Fruit fly (Drosophila melanogaster): ENCODE measurements around the gene FarO.

FarO gene

DNA sequence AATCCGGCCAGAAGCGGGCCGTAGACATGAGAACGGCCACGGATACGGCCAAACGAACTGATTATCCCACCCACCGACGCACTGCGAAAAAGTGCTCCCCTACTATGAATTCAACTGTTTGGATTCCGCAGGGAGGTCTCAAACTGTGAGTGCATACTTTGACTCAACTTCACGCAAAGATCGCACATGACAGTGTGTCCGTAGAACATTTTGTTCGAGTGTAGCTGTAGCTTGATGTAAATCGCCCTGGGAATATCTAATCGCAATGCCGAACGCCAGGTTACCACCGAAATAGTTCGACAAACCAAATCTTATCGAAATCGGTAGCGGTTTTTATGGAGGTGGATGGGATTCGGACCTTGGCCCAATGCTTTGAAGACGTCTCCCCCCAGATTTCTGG lies 42.6 kb downstream of the FarO start (continued):
- TF ChIP-seq CG12219 (GFP tag; optimal IDR thresholded peaks at IDR 0.05) (no peak), CG17829 (tag; optimal IDR thresholded peaks at IDR 0.05) (no peak), lab (GFP tag; optimal IDR thresholded peaks at IDR 0.05) (peak; percentile 60), Hr39 (optimal IDR thresholded peaks at IDR 0.05) (no peak), phol (tag; optimal IDR thresholded peaks at IDR 0.05) (no peak), CG3281 (GFP tag; optimal IDR thresholded peaks at IDR 0.05) (peak; percentile 16), CrebB (tag; optimal IDR thresholded peaks at IDR 0.05) (no peak), CG8281 (tag; optimal IDR thresholded peaks at IDR 0.05) (no peak), chif (GFP tag; optimal IDR thresholded peaks at IDR 0.05) (no peak), zen2 (GFP tag; IDR thresholded peaks at IDR 0.05; ENCODE audit: partially characterized antibody) (no peak), CG6254 (GFP tag; optimal IDR thresholded peaks at IDR 0.05) (no peak), Hey (tag; optimal IDR thresholded peaks at IDR 0.05) (peak; percentile 82), CG6813 (GFP tag; optimal IDR thresholded peaks at IDR 0.05) (peak; percentile 9), sug (tag; optimal IDR thresholded peaks at IDR 0.05) (peak; percentile 82), aop (GFP tag; IDR thresholded peaks at IDR 0.05) (no peak), CG16813 (GFP tag; IDR thresholded peaks at IDR 0.05; ENCODE audit: partially characterized antibody) (no peak), row (GFP tag; IDR thresholded peaks at IDR 0.05) (peak; percentile 78), Hmr (GFP tag; optimal IDR thresholded peaks at IDR 0.05) (peak; percentile 44), Lpt (GFP tag; optimal IDR thresholded peaks at IDR 0.05) (no peak), CG18011 (GFP tag; optimal IDR thresholded peaks at IDR 0.05) (no peak), CG34376 (GFP tag; optimal IDR thresholded peaks at IDR 0.05) (peak; percentile 63), Fer1 (GFP tag; optimal IDR thresholded peaks at IDR 0.05) (peak; percentile 52), lmd (GFP tag; IDR thresholded peaks at IDR 0.05) (peak; percentile 27; the same call in 1 of the 2 replicates), nmo (GFP tag; optimal IDR thresholded peaks at IDR 0.05) (no peak), wor (GFP tag; IDR thresholded peaks at IDR 0.05) (no peak), zf30C (GFP tag; optimal IDR thresholded peaks at IDR 0.05) (peak; percentile 71), pan (optimal IDR thresholded peaks at IDR 0.05) (no peak), pan (GFP tag; optimal IDR thresholded peaks at IDR 0.05 in 1 of 2, IDR thresholded peaks at IDR 0.05 in 1 of 2) (peak in 1 of 2 experiments; percentile 31), inv (GFP tag; IDR thresholded peaks at IDR 0.05; ENCODE audit: partially characterized antibody) (no peak), CG7786 (GFP tag; optimal IDR thresholded peaks at IDR 0.05) (no peak), CG5245 (GFP tag; optimal IDR thresholded peaks at IDR 0.05) (no peak), CG8924 (tag; optimal IDR thresholded peaks at IDR 0.05) (no peak)

DNA sequence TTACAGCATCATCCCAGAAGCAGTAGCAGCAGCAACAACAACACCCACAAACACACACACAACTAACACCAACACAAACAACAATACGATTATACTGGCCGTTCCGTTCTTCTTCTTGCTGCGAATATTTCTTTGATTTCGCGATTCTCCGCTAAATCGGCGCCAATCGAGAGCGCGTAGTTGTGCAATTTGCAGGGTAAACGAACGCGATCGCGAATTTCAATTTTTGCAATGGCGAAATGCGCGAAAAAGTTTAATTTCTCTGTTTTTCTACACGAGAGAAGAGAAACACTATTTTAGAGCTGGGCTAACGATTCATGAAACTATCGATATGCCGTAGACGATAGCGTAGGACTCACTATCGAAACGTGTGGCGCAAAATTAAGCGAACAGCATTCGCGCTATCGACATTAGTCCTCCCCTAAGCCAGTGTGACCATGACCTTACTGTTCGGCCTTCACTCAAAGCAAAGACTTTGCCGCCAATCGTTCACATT lies 45.0 kb downstream of the FarO start, which contains the start of gene wapl:
Gene wapl (minus strand): TSS at position 316 of the 496 bp plus-strand sequence.
- TF ChIP-seq ftz-f1 (GFP tag; optimal IDR thresholded peaks at IDR 0.05) (peak; percentile 98), NC2β (GFP tag; optimal IDR thresholded peaks at IDR 0.05) (peak; percentile 33), MESR4 (GFP tag; optimal IDR thresholded peaks at IDR 0.05) (peak; percentile 86), Dll (GFP tag; IDR thresholded peaks at IDR 0.05; ENCODE audit: partially characterized antibody) (peak; percentile 94), mld (GFP tag; IDR thresholded peaks at IDR 0.05; ENCODE audit: partially characterized antibody) (peak; percentile 87), phol (tag; optimal IDR thresholded peaks at IDR 0.05) (peak; percentile 18), dimm (GFP tag; IDR thresholded peaks at IDR 0.05) (no peak), sens (GFP tag) (peak; percentile 81), CG9215 (GFP tag; IDR thresholded peaks at IDR 0.05) (no peak), Gug (GFP tag; IDR thresholded peaks at IDR 0.05) (peak; percentile 51; the same call in 1 of the 4 replicates), repo (GFP tag; optimal IDR thresholded peaks at IDR 0.05) (peak; percentile 45), Lhr (GFP tag; optimal IDR thresholded peaks at IDR 0.05) (peak; percentile 67), zen2 (GFP tag; IDR thresholded peaks at IDR 0.05; ENCODE audit: partially characterized antibody) (peak; percentile 90), az2 (GFP tag; optimal IDR thresholded peaks at IDR 0.05) (no peak), unc-4 (GFP tag; IDR thresholded peaks at IDR 0.05; ENCODE audit: partially characterized antibody) (peak; percentile 96), CG17186 (GFP tag; optimal IDR thresholded peaks at IDR 0.05) (peak; percentile 94), CG6654 (GFP tag; optimal IDR thresholded peaks at IDR 0.05) (no peak), zfh2 (GFP tag; optimal IDR thresholded peaks at IDR 0.05) (no peak), ssp (GFP tag; IDR thresholded peaks at IDR 0.05) (no peak), CG6272 (GFP tag; IDR thresholded peaks at IDR 0.05) (peak; percentile 33; the same call in 1 of the 2 replicates), CG8089 (GFP tag; optimal IDR thresholded peaks at IDR 0.05) (no peak), CG9609 (GFP tag; optimal IDR thresholded peaks at IDR 0.05) (peak; percentile 0)
